Fruit fly (Drosophila melanogaster): Measurements from ENCODE around the gene Nab2.

Nab2 gene

dm6 chr3R:24341251-24341650, 23.0 kb upstream of the Nab2 start, which contains the start of gene Ms:
Gene Ms, plus strand, starts transcription at chr3R:24341551.
- TF ChIP-seq CG4318 (GFP tag; optimal IDR thresholded peaks at IDR 0.05) (no peak), Blimp-1 (GFP tag; optimal IDR thresholded peaks at IDR 0.05) (no peak), vri (GFP tag; optimal IDR thresholded peaks at IDR 0.05) (no peak), Sox14 (GFP tag; optimal IDR thresholded peaks at IDR 0.05) (no peak), fd59A (GFP tag; optimal IDR thresholded peaks at IDR 0.05) (no peak), OdsH (GFP tag; optimal IDR thresholded peaks at IDR 0.05) (no peak), Sox15 (GFP tag; optimal IDR thresholded peaks at IDR 0.05) (no peak), ss (GFP tag; optimal IDR thresholded peaks at IDR 0.05) (no peak), Lpt (GFP tag; optimal IDR thresholded peaks at IDR 0.05) (no peak), CG9139 (GFP tag; optimal IDR thresholded peaks at IDR 0.05) (no peak), CG11902 (GFP tag; optimal IDR thresholded peaks at IDR 0.05) (no peak), dac (GFP tag; optimal IDR thresholded peaks at IDR 0.05) (no peak)

DNA sequence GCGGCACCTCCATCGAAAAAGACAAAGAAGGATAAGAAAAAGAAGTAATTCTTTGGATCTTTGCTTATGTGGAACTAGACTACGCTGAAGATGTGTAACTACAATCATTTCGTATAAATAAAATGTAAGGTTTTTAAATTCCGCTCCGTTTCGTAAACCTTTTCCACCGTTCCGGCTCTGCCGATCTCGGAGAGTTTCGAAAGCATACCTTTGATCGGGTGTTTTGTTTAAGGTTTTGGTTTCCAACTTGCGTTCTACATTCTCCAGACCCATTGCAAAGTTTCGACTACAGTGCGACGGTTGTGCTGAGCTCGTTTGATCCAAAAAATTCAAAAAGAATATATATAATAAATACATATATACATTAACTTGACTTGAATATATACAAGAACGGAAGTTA, 18.4 kb upstream of the Nab2 start, which contains the start of gene CG6432:
CG6432 (plus strand) TSS at position 301 of the 400 bp plus-strand sequence.
- TF ChIP-seq Eip93F (GFP tag; optimal IDR thresholded peaks at IDR 0.05) (no peak), lz (GFP tag; optimal IDR thresholded peaks at IDR 0.05) (no peak), salr (GFP tag; optimal IDR thresholded peaks at IDR 0.05) (no peak), Sox14 (GFP tag; optimal IDR thresholded peaks at IDR 0.05) (no peak), CG6854 (GFP tag; optimal IDR thresholded peaks at IDR 0.05) (no peak), Sox102F (GFP tag; optimal IDR thresholded peaks at IDR 0.05) (no peak), CG8119 (GFP tag; IDR thresholded peaks at IDR 0.05) (no peak), CG31627 (GFP tag; optimal IDR thresholded peaks at IDR 0.05) (no peak), CG3032 (tag; optimal IDR thresholded peaks at IDR 0.05) (no peak), Gug (GFP tag; IDR thresholded peaks at IDR 0.05) (no peak), pdm3 (GFP tag; optimal IDR thresholded peaks at IDR 0.05) (no peak), CG11902 (GFP tag; optimal IDR thresholded peaks at IDR 0.05) (no peak), Hr39 (GFP tag; optimal IDR thresholded peaks at IDR 0.05) (no peak), spab (GFP tag; optimal IDR thresholded peaks at IDR 0.05) (no peak), CG1621 (tag; optimal IDR thresholded peaks at IDR 0.05) (no peak), Hr38 (GFP tag; optimal IDR thresholded peaks at IDR 0.05) (no peak), CG8319 (GFP tag; optimal IDR thresholded peaks at IDR 0.05) (no peak), Sox15 (GFP tag; optimal IDR thresholded peaks at IDR 0.05) (no peak)

- 0 out of 3 replicates have a peak, but pooled peaks have one; percentile 12 for TF ChIP-seq eg (GFP tag; IDR thresholded peaks at IDR 0.05)
- TF ChIP-seq CG1621 (tag; optimal IDR thresholded peaks at IDR 0.05) = peak; percentile 93
- TF ChIP-seq CG8632 (GFP tag; optimal IDR thresholded peaks at IDR 0.05) = no peak
Measured at dm6 chr3R:24333182-24333808, 15.1 kb upstream of the Nab2 start, which contains the start of the genes Rrp5 and Dis3. Gene Rrp5, minus strand, starts transcription at chr3R:24333316. Gene Dis3, plus strand, starts transcription at chr3R:24333433.

dm6 chr3R:24320342-24320711, 2.1 kb upstream of the Nab2 start:
- TF ChIP-seq CG15336 (GFP tag; IDR thresholded peaks at IDR 0.05) (0 out of 2 replicates have a peak, but pooled peaks have one; percentile 30), CG32006 (GFP tag; optimal IDR thresholded peaks at IDR 0.05) (no peak), CG8119 (GFP tag; IDR thresholded peaks at IDR 0.05) (no peak; the same call in 2 of the 3 replicates), CG6163 (GFP tag; IDR thresholded peaks at IDR 0.05) (0 out of 3 replicates have a peak, but pooled peaks have one; percentile 17)

DNA sequence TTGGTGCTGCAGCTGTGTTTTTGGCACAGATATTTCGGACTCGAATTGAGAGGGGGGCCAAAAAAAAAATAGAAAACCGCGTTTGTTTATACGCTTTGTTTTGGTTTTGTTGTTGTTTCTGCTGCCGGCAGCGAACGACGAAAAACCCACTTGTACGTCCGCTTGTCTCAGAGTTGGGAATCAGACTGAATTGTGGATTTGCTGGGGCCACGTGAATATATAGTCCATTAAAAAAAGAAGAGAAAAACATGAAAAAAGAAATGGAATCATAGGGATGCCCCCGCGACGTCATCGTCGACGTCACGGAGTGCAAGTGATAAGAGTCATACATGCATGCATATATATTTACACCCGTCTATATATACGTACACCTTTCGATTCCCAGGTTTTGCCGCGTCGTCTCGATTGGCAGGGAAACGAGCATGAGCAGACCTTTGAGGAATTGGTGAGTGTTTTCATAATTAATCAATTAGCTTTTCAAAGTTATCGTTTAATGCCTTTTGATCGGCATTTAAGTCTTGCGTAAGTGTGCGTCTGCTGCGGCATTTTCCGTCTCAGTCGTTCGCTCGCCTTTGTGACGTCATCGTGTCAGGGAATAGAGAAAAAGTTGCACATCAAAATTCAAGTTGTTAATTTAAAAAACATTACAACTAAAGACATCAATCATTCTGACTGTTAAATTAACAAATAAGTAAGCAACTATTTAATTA, 1.6 kb upstream of the Nab2 start:
- TF ChIP-seq lz (GFP tag; optimal IDR thresholded peaks at IDR 0.05) = no peak
- no peak for TF ChIP-seq salr (GFP tag; optimal IDR thresholded peaks at IDR 0.05)
- no peak for TF ChIP-seq spab (GFP tag; optimal IDR thresholded peaks at IDR 0.05)
- TF ChIP-seq CG7368 (GFP tag; optimal IDR thresholded peaks at IDR 0.05) = no peak
- TF ChIP-seq CG11902 (GFP tag; optimal IDR thresholded peaks at IDR 0.05) = no peak
- TF ChIP-seq vri (GFP tag; optimal IDR thresholded peaks at IDR 0.05) = peak; percentile 87
- TF ChIP-seq CG11762 (GFP tag; optimal IDR thresholded peaks at IDR 0.05; ENCODE audit: insufficient read depth) = no peak
- 0 out of 3 replicates have a peak, but pooled peaks have one; percentile 34 for TF ChIP-seq eg (GFP tag; IDR thresholded peaks at IDR 0.05)
- TF ChIP-seq CG6854 (GFP tag; optimal IDR thresholded peaks at IDR 0.05) = peak; percentile 7
- no peak for TF ChIP-seq net (GFP tag; optimal IDR thresholded peaks at IDR 0.05)
- no peak for TF ChIP-seq Sox14 (GFP tag; optimal IDR thresholded peaks at IDR 0.05)
- TF ChIP-seq Smox (GFP tag; optimal IDR thresholded peaks at IDR 0.05) = no peak
- no peak for TF ChIP-seq CG11294 (GFP tag; IDR thresholded peaks at IDR 0.05)
- TF ChIP-seq cyc (GFP tag; optimal IDR thresholded peaks at IDR 0.05) = no peak
- no peak for TF ChIP-seq Ets21C (GFP tag; optimal IDR thresholded peaks at IDR 0.05)
- peak; percentile 31; the same call in 1 of the 3 replicates for TF ChIP-seq CG6163 (GFP tag; IDR thresholded peaks at IDR 0.05)

All from whole organism, prepupa.